Fruit fly (Drosophila melanogaster): ENCODE data around the gene ro.

- TF ChIP-seq CG17359 (tag; optimal IDR thresholded peaks at IDR 0.05) (no peak), CG12299 (tag; optimal IDR thresholded peaks at IDR 0.05) (no peak), Atf3 (GFP tag; optimal IDR thresholded peaks at IDR 0.05) (no peak), Scr (GFP tag; IDR thresholded peaks at IDR 0.05; ENCODE audit: partially characterized antibody) (no peak), nerfin-1 (tag; optimal IDR thresholded peaks at IDR 0.05) (no peak), CG4820 (GFP tag; optimal IDR thresholded peaks at IDR 0.05) (no peak), h (optimal IDR thresholded peaks at IDR 0.05) (no peak), Hand (GFP tag; optimal IDR thresholded peaks at IDR 0.05) (no peak), CG15011 (GFP tag; optimal IDR thresholded peaks at IDR 0.05) (no peak), chif (GFP tag; optimal IDR thresholded peaks at IDR 0.05) (no peak)
These were observed 34.5 kb downstream of the ro start for dm6 chr3R:26846446-26846845.

Measured in whole organism, embryonic.